Fruit fly (Drosophila melanogaster): Measurements from ENCODE around the gene CG6310.

CG6310 gene

DNA sequence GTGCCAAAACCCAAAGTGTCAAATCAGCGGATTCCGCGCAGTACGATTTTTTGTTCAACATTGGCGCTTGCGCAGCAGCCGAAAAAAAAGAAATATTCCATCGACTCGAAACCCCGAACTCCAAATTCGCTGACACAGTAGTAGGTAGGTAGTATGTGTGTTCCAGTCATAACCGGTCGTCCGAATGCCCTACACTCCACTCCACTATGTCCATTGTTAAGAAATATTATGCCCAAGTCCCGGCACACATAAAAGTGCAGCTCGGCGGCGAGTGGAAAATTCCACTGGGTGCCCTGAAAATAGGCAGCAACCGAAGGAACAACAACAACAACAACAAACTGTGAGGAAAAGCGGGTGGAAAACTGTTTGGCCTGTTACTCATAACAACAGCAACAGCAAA, 24.7 kb downstream of the CG6310 start:
- TF ChIP-seq CkIIα-i1 (GFP tag; IDR thresholded peaks at IDR 0.05) (no peak), Awh (GFP tag; IDR thresholded peaks at IDR 0.05) (no peak), scrt (GFP tag; optimal IDR thresholded peaks at IDR 0.05) (no peak), corto (GFP tag; optimal IDR thresholded peaks at IDR 0.05) (no peak), CG11504 (tag; optimal IDR thresholded peaks at IDR 0.05) (peak; percentile 3), CG33557 (GFP tag; optimal IDR thresholded peaks at IDR 0.05) (peak; percentile 16), dan (GFP tag; IDR thresholded peaks at IDR 0.05) (no peak), nau (GFP tag; optimal IDR thresholded peaks at IDR 0.05) (no peak), pan (optimal IDR thresholded peaks at IDR 0.05) (no peak), pan (GFP tag; optimal IDR thresholded peaks at IDR 0.05 in 1 of 2, IDR thresholded peaks at IDR 0.05 in 1 of 2) (peak in 1 of 2 experiments; percentile 31), cas (GFP tag; IDR thresholded peaks at IDR 0.05) (no peak), pita (GFP tag; optimal IDR thresholded peaks at IDR 0.05) (no peak), Elba2 (GFP tag; optimal IDR thresholded peaks at IDR 0.05) (no peak), klu (GFP tag; IDR thresholded peaks at IDR 0.05) (no peak), mirr (GFP tag; optimal IDR thresholded peaks at IDR 0.05) (no peak), sens (GFP tag) (peak; percentile 12), sob (GFP tag; IDR thresholded peaks at IDR 0.05) (no peak), tna (GFP tag; IDR thresholded peaks at IDR 0.05; ENCODE audit: partially characterized antibody) (no peak), amos (GFP tag; IDR thresholded peaks at IDR 0.05; ENCODE audit: partially characterized antibody) (no peak), pros (GFP tag; optimal IDR thresholded peaks at IDR 0.05) (peak; percentile 83), fu2 (GFP tag; optimal IDR thresholded peaks at IDR 0.05) (no peak), Dp (GFP tag; optimal IDR thresholded peaks at IDR 0.05) (no peak), CG7271 (tag; optimal IDR thresholded peaks at IDR 0.05) (no peak), croc (GFP tag; conservative IDR thresholded peaks at IDR 0.05) (no peak), D19A (tag; optimal IDR thresholded peaks at IDR 0.05) (peak; percentile 79), chn (GFP tag; optimal IDR thresholded peaks at IDR 0.05) (peak; percentile 16), vnd (GFP tag; IDR thresholded peaks at IDR 0.05; ENCODE audit: partially characterized antibody) (0 out of 3 replicates have a peak, but pooled peaks have one; percentile 24), mam (GFP tag; optimal IDR thresholded peaks at IDR 0.05) (no peak), CG13123 (GFP tag; optimal IDR thresholded peaks at IDR 0.05) (no peak), CG31224 (GFP tag; IDR thresholded peaks at IDR 0.05) (peak; percentile 30; the same call in 1 of the 2 replicates), pum (GFP tag; optimal IDR thresholded peaks at IDR 0.05) (no peak), vvl (GFP tag; IDR thresholded peaks at IDR 0.05) (no peak), CG4360 (GFP tag; IDR thresholded peaks at IDR 0.05) (peak; percentile 96), esg (GFP tag; conservative IDR thresholded peaks at IDR 0.05) (no peak), CG15514 (GFP tag; optimal IDR thresholded peaks at IDR 0.05) (no peak), nerfin-1 (tag; optimal IDR thresholded peaks at IDR 0.05) (peak; percentile 68), CG18262 (tag; optimal IDR thresholded peaks at IDR 0.05) (no peak), CG13624 (GFP tag; optimal IDR thresholded peaks at IDR 0.05) (no peak), ind (GFP tag; optimal IDR thresholded peaks at IDR 0.05) (no peak), CG17829 (tag; optimal IDR thresholded peaks at IDR 0.05) (no peak), chif (GFP tag; optimal IDR thresholded peaks at IDR 0.05) (no peak), MBD-R2 (GFP tag; IDR thresholded peaks at IDR 0.05) (no peak), ewg (GFP tag; optimal IDR thresholded peaks at IDR 0.05) (peak; percentile 40), CG12769 (tag; optimal IDR thresholded peaks at IDR 0.05) (no peak), CG9727 (GFP tag; optimal IDR thresholded peaks at IDR 0.05) (no peak), CG9609 (GFP tag; optimal IDR thresholded peaks at IDR 0.05) (no peak), Bteb2 (GFP tag; optimal IDR thresholded peaks at IDR 0.05) (no peak), Scr (GFP tag; IDR thresholded peaks at IDR 0.05; ENCODE audit: partially characterized antibody) (no peak; the same call in 1 of the 2 replicates), Ets65A (GFP tag) (peak; percentile 54), CG4328 (GFP tag; optimal IDR thresholded peaks at IDR 0.05) (no peak), Ets97D (GFP tag; optimal IDR thresholded peaks at IDR 0.05) (no peak), NFAT (GFP tag; IDR thresholded peaks at IDR 0.05) (no peak)
